Worm (Caenorhabditis elegans) whole organism, mixed stage, embryonic: ENCODE measurements around the gene sfxn-2.

Experiments
- blmp-1 ChIP-seq: fragments of 150-350 bp; optimal IDR thresholded peaks from 2 replicates; lab custom pipeline; 2014; ENCODE audit warnings: missing biosample characterization, missing genetic modification characterization
- ceh-43 ChIP-seq: fragments of 200-800 bp; sonication (Bioruptor generic); optimal IDR thresholded peaks from 2 replicates; lab custom pipeline; 2018; ENCODE audit warnings: mild to moderate bottlenecking, missing genetic modification characterization, moderate library complexity, missing compliant biosample characterization
- ceh-83 ChIP-seq: fragments of 200-800 bp; sonication (Bioruptor generic); optimal IDR thresholded peaks from 2 replicates; lab custom pipeline; 2018; ENCODE audit warnings: mild to moderate bottlenecking, missing genetic modification characterization, missing compliant biosample characterization
- ces-1 ChIP-seq: fragments of 150-350 bp; optimal IDR thresholded peaks from 2 replicates; lab custom pipeline; 2014; ENCODE audit warnings: missing biosample characterization, missing genetic modification reagents, missing genetic modification characterization
- drap-1 ChIP-seq: fragments of 200-800 bp; sonication (Bioruptor generic); optimal IDR thresholded peaks from 3 replicates; lab custom pipeline; 2018; ENCODE audit warnings: mild to moderate bottlenecking, missing genetic modification characterization, missing compliant biosample characterization
- flh-1 ChIP-seq: fragments of 200-800 bp; sonication (Bioruptor generic); optimal IDR thresholded peaks from 2 replicates; lab custom pipeline; 2018; ENCODE audit warnings: mild to moderate bottlenecking, missing genetic modification characterization, moderate library complexity, missing compliant biosample characterization
- lsy-2 ChIP-seq: fragments of 150-350 bp; optimal IDR thresholded peaks from 2 replicates; lab custom pipeline; 2014; ENCODE audit warnings: missing biosample characterization, missing genetic modification characterization
- mep-1 ChIP-seq: fragments of 150-350 bp; optimal IDR thresholded peaks from 2 replicates; lab custom pipeline; 2017; ENCODE audit warnings: missing biosample characterization, missing genetic modification reagents, missing genetic modification characterization, inconsistent platforms
- pha-4 ChIP-seq: fragments of 150-350 bp; optimal IDR thresholded peaks from 2 replicates; lab custom pipeline; 2018; ENCODE audit warnings: missing biosample characterization, missing genetic modification reagents, missing genetic modification characterization
- snpc-4 ChIP-seq: fragments of 150-350 bp; optimal IDR thresholded peaks from 2 replicates; lab custom pipeline; 2014; ENCODE audit warnings: missing biosample characterization, missing genetic modification characterization
- unc-62 ChIP-seq: fragments of 150-350 bp; optimal IDR thresholded peaks from 2 replicates; lab custom pipeline; 2014; ENCODE audit warnings: missing biosample characterization, missing genetic modification reagents, missing genetic modification characterization
- zip-8 ChIP-seq: fragments of 150-350 bp; optimal IDR thresholded peaks from 2 replicates; lab custom pipeline; 2014; ENCODE audit warnings: missing biosample characterization, missing genetic modification characterization
- ztf-11 ChIP-seq: fragments of 150-350 bp; optimal IDR thresholded peaks from 2 replicates; lab custom pipeline; 2014; ENCODE audit warnings: missing biosample characterization, missing genetic modification characterization

- TF ChIP-seq zip-8 (tag; lab: Kevin White, UChicago) (no peak), snpc-4 (tag; lab: Kevin White, UChicago) (no peak), ceh-83 (no peak), ztf-11 (tag; lab: Kevin White, UChicago) (no peak), mep-1 (tag; lab: Kevin White, UChicago) (no peak), flh-1 (no peak), pha-4 (no peak), ceh-43 (GFP tag; lab: Kevin White, UChicago) (no peak), blmp-1 (tag; lab: Kevin White, UChicago) (no peak), ces-1 (GFP tag; lab: Kevin White, UChicago) (no peak), lsy-2 (tag; lab: Kevin White, UChicago) (no peak), unc-62 (no peak), drap-1 (GFP tag; lab: Kevin White, UChicago) (no peak)
Observed at ce11 chrX:7990282-7990681, 32.2 kb upstream of the sfxn-2 start.
